Worm (Caenorhabditis elegans) whole organism, young adult: ENCODE data around the gene F49C5.12.

Experiments
- B0261.1 ChIP-seq: sonication (generic microtip); optimal IDR thresholded peaks from 2 replicates; lab custom pipeline; 2016; ENCODE audit warnings: mild to moderate bottlenecking, missing genetic modification characterization, moderate library complexity, missing compliant biosample characterization
- Y67H2A.10 ChIP-seq: fragments of 200-800 bp; sonication (Bioruptor generic); conservative IDR thresholded peaks from 2 replicates; pipeline ENCODE4 v1.3.6; 2022; ENCODE audit warnings: missing genetic modification reagents, missing genetic modification characterization, missing compliant biosample characterization
- aptf-3 ChIP-seq: fragments of 200-800 bp; sonication (Bioruptor generic); IDR thresholded peaks from 2 replicates; pipeline ENCODE4 v1.3.6; 2022; ENCODE audit warnings: missing genetic modification characterization, missing compliant biosample characterization
- attf-3 ChIP-seq: fragments of 200-800 bp; sonication (Bioruptor generic); conservative IDR thresholded peaks from 2 replicates; pipeline ENCODE4 v1.3.6; 2022; ENCODE audit warnings: missing genetic modification reagents, missing genetic modification characterization, missing compliant biosample characterization
- attf-6 ChIP-seq: fragments of 200-800 bp; sonication (Bioruptor generic); IDR thresholded peaks from 2 replicates; pipeline ENCODE4 v1.3.6; 2022; ENCODE audit warnings: missing genetic modification reagents, missing genetic modification characterization, missing compliant biosample characterization
- cebp-2 ChIP-seq: fragments of 200-800 bp; sonication (Bioruptor generic); IDR thresholded peaks from 2 replicates; pipeline ENCODE4 v1.3.6; 2022; ENCODE audit warnings: missing genetic modification characterization, missing compliant biosample characterization
- dpl-1 ChIP-seq: fragments of 150-350 bp; optimal IDR thresholded peaks from 2 replicates; lab custom pipeline; 2014; ENCODE audit warnings: missing biosample characterization, missing genetic modification reagents, missing genetic modification characterization
- lin-54 ChIP-seq: fragments of 200-800 bp; sonication (Bioruptor generic); optimal IDR thresholded peaks from 2 replicates; lab custom pipeline; 2018; ENCODE audit warnings: mild to moderate bottlenecking, missing genetic modification characterization, missing compliant biosample characterization
- mes-4 ChIP-seq: sonication (generic microtip); optimal IDR thresholded peaks from 2 replicates; lab custom pipeline; 2016; ENCODE audit warnings: missing genotype, missing genetic modification characterization, missing compliant biosample characterization
- nfyb-1 ChIP-seq: fragments of 200-800 bp; sonication (Bioruptor generic); IDR thresholded peaks from 2 replicates; pipeline ENCODE4 v1.3.6; 2022; ENCODE audit warnings: missing genetic modification reagents, missing genetic modification characterization, missing compliant biosample characterization
- nhr-90 ChIP-seq: sonication (generic microtip); optimal IDR thresholded peaks from 2 replicates; lab custom pipeline; 2016; ENCODE audit warnings: missing genotype, mild to moderate bottlenecking, missing genetic modification characterization, missing compliant biosample characterization
- pha-4 ChIP-seq: fragments of 150-350 bp; sonication (generic microtip); optimal IDR thresholded peaks from 2 replicates; lab custom pipeline; 2014; ENCODE audit warnings: missing biosample characterization, missing genetic modification reagents, missing genetic modification characterization
- snpc-1.3 ChIP-seq: sonication (generic microtip); optimal IDR thresholded peaks from 2 replicates; lab custom pipeline; 2017; ENCODE audit warnings: missing genetic modification characterization, mild to moderate bottlenecking, missing compliant biosample characterization, antibody characterized with exemption, moderate library complexity, missing genotype, missing genetic modification reagents; ENCODE audit not compliant: insufficient read depth
- snpc-4 ChIP-seq, 5 experiments: fragments of 150-350 bp in 1 of 5; sonication (generic microtip) in 4 of 5; optimal IDR thresholded peaks; 2 replicates each; lab custom pipeline; 2014 to 2018; ENCODE audit warnings: missing genetic modification characterization in 5 of 5, missing biosample characterization in 3 of 5, antibody characterized with exemption in 2 of 5, mild to moderate bottlenecking in 2 of 5, missing compliant biosample characterization in 2 of 5, missing genotype in 2 of 5, moderate library complexity in 2 of 5, missing genetic modification reagents in 1 of 5

DNA sequence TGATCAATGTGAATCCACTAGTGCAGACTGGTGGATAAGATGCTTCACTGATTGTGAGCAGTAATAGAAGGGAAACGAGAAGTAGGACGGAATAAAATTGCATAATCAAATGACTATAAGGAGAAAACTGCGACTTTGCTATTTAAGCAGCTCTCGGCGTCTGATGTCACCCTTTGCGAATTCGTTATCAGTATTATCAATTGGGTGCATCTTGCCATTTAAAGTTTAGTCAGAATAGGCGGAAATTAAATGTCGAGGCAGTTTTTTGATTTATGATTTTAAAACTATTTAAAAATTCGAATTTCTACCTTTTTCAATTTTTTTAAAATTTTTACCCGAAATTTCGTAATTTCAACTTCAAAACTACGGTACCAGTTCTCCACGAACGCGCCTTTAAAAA is 20.8 kb upstream of the F49C5.12 start, which contains the start of gene clec-4:
- TF ChIP-seq nfyb-1 (no peak), pha-4 (tag; lab: Kevin White, UChicago) (no peak), attf-3 (GFP tag; lab: Robert Waterston, UW) (no peak), snpc-4 (GFP tag; optimal IDR thresholded peaks at IDR 0.05; lab: Kevin White, UChicago) (no peak), snpc-4 (tag; optimal IDR thresholded peaks at IDR 0.05; lab: Kevin White, UChicago) (no peak), dpl-1 (GFP tag; lab: Kevin White, UChicago) (no peak), mes-4 (tag; lab: Kevin White, UChicago) (no peak), B0261.1 (tag; lab: Kevin White, UChicago) (no peak), cebp-2 (no peak), snpc-1.3 (tag; lab: Kevin White, UChicago) (no peak), nhr-90 (tag; lab: Kevin White, UChicago) (no peak), Y67H2A.10 (GFP tag; lab: Robert Waterston, UW) (no peak), lin-54 (GFP tag; lab: Kevin White, UChicago) (no peak), aptf-3 (no peak), attf-6 (GFP tag; lab: Robert Waterston, UW) (no peak)
